Worm (Caenorhabditis elegans) whole organism, early embryonic: ENCODE measurements around the gene end-1.

Experiments used
- B0310.2 ChIP-seq: sonication (generic microtip); optimal IDR thresholded peaks from 2 replicates; lab custom pipeline; 2016; ENCODE audit warnings: mild to moderate bottlenecking, missing genetic modification characterization, missing compliant biosample characterization
- F13C5.2 ChIP-seq: sonication (generic microtip); optimal IDR thresholded peaks from 2 replicates; lab custom pipeline; 2017; ENCODE audit warnings: mild to moderate bottlenecking, missing genetic modification characterization, inconsistent platforms, missing compliant biosample characterization
- aly-1 ChIP-seq: sonication (generic microtip); optimal IDR thresholded peaks from 2 replicates; lab custom pipeline; 2016; ENCODE audit warnings: missing genetic modification characterization, missing compliant biosample characterization
- ama-1 ChIP-seq: fragments of 150-350 bp; optimal IDR thresholded peaks from 2 replicates; lab custom pipeline; 2014
- ceh-13 ChIP-seq: fragments of 200-800 bp; sonication (Bioruptor generic); optimal IDR thresholded peaks from 2 replicates; lab custom pipeline; 2018; ENCODE audit warnings: mild to moderate bottlenecking, missing genetic modification characterization, missing compliant biosample characterization
- ceh-36 ChIP-seq: sonication (generic microtip); optimal IDR thresholded peaks from 2 replicates; lab custom pipeline; 2016; ENCODE audit warnings: missing genetic modification characterization, inconsistent platforms, missing compliant biosample characterization
- ets-7 ChIP-seq: sonication (generic microtip); optimal IDR thresholded peaks from 2 replicates; lab custom pipeline; 2016; ENCODE audit warnings: missing genotype, missing genetic modification characterization, missing compliant biosample characterization
- flt-1 ChIP-seq: fragments of 200-800 bp; sonication (Bioruptor generic); IDR thresholded peaks from 2 replicates; pipeline ENCODE4 v1.3.6; 2022; ENCODE audit warnings: missing genetic modification characterization, missing compliant biosample characterization
- hmbx-1 ChIP-seq: sonication (generic microtip); optimal IDR thresholded peaks from 2 replicates; lab custom pipeline; 2016; ENCODE audit warnings: mild to moderate bottlenecking, missing genetic modification characterization, missing compliant biosample characterization
- hmg-4 ChIP-seq: fragments of 200-800 bp; sonication (Bioruptor generic); optimal IDR thresholded peaks from 2 replicates; lab custom pipeline; 2018; ENCODE audit warnings: mild to moderate bottlenecking, missing genetic modification characterization, missing compliant biosample characterization
- hnd-1 ChIP-seq: sonication (generic microtip); optimal IDR thresholded peaks from 2 replicates; lab custom pipeline; 2016; ENCODE audit warnings: missing genetic modification characterization, missing compliant biosample characterization
- pes-1 ChIP-seq: fragments of 200-800 bp; sonication (Bioruptor generic); IDR thresholded peaks from 2 replicates; pipeline ENCODE4 v1.3.6; 2022; ENCODE audit warnings: missing genetic modification reagents, missing genetic modification characterization, missing compliant biosample characterization
- scrt-1 ChIP-seq: fragments of 200-800 bp; sonication (Bioruptor generic); IDR thresholded peaks from 2 replicates; pipeline ENCODE4 v1.3.6; 2022; ENCODE audit warnings: missing genetic modification characterization, missing compliant biosample characterization
- sea-1 ChIP-seq: fragments of 200-800 bp; sonication (Bioruptor generic); conservative IDR thresholded peaks from 2 replicates; pipeline ENCODE4 v1.3.6; 2022; ENCODE audit warnings: missing genetic modification characterization, missing compliant biosample characterization
- tbx-11 ChIP-seq: fragments of 200-800 bp; sonication (Bioruptor generic); IDR thresholded peaks from 2 replicates; pipeline ENCODE4 v1.3.6; 2022; ENCODE audit warnings: missing genetic modification characterization, missing compliant biosample characterization
- tbx-37 ChIP-seq: fragments of 200-800 bp; sonication (Bioruptor generic); conservative IDR thresholded peaks from 2 replicates; pipeline ENCODE4 v1.3.6; 2022; ENCODE audit warnings: missing genetic modification reagents, missing genetic modification characterization, missing compliant biosample characterization
- tra-4 ChIP-seq: sonication (generic microtip); optimal IDR thresholded peaks from 2 replicates; lab custom pipeline; 2017; ENCODE audit warnings: missing genetic modification characterization, missing compliant biosample characterization

Gene end-1

DNA sequence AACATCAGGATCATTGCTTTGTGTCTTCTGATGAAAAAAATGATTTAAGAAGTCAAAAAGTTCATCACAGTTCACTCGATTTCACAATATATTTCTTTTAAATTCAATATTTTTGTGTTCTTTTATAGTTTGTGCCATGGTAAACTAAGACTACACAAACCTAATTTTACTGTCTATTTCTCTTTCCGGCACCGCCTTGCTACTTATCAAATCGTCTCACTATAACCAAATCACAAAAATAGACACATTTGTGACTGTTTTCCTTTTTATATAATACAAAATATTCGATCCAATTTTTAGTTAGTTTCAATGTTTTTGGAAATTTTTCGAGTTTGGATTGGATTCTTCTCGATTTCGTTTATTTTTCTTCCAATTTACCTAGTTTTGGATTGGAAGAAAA is 30.9 kb upstream of the end-1 start, which contains the start of gene swt-6:
TSS of gene swt-6 (plus strand) at position 301 of the 400 bp plus-strand sequence.
- TF ChIP-seq tra-4 (tag; lab: Kevin White, UChicago) (no peak), flt-1 (GFP tag; lab: Robert Waterston, UW) (no peak), tbx-11 (GFP tag; lab: Robert Waterston, UW) (no peak), ama-1 (lab: Kevin White, UChicago) (no peak), tbx-37 (GFP tag; lab: Robert Waterston, UW) (no peak)

DNA sequence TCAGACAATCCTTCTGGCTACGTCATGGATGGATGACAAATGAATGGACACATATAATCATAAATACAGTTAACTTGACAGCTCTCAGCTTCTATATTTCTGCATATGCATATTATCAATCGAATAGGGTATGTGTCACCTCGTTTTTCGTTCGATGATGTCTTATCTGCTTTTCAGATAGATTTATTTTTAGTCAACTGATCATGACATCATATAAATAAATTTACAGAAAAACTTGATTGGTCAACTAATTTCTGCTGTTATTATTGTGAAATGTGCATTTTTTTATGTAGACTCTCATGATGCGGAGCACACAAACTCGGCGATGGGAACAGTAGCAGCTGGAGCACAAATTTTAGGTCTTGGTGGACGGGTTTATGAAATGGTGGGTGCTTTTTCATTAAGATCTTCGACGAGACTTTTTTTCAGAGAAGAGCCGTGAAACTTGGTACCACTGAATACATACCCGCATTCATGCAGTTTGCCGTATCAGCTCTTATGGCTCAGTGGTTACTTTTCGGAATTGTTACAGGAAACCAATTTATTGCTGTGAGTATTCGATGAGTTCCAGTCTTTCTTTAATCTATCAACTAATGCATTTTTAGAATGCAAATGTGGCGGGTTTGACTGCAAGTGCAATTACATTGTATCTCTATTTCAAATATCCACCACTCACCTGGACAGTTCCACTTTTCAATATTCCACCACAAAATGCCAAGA is 29.4 kb upstream of the end-1 start:
- TF ChIP-seq sea-1 (GFP tag; lab: Robert Waterston, UW) (no peak), B0310.2 (no peak), hnd-1 (tag; lab: Kevin White, UChicago) (no peak), ama-1 (lab: Kevin White, UChicago) (no peak), hmg-4 (no peak), F13C5.2 (tag; lab: Kevin White, UChicago) (no peak), ceh-13 (GFP tag; lab: Kevin White, UChicago) (no peak), pes-1 (GFP tag; lab: Robert Waterston, UW) (no peak), tbx-11 (GFP tag; lab: Robert Waterston, UW) (no peak), aly-1 (tag; lab: Kevin White, UChicago) (no peak), hmbx-1 (tag; lab: Kevin White, UChicago) (no peak), ceh-36 (tag; lab: Kevin White, UChicago) (no peak), scrt-1 (GFP tag; lab: Robert Waterston, UW) (no peak), tra-4 (tag; lab: Kevin White, UChicago) (no peak), ets-7 (no peak), tbx-37 (GFP tag; lab: Robert Waterston, UW) (no peak), flt-1 (GFP tag; lab: Robert Waterston, UW) (no peak)

DNA sequence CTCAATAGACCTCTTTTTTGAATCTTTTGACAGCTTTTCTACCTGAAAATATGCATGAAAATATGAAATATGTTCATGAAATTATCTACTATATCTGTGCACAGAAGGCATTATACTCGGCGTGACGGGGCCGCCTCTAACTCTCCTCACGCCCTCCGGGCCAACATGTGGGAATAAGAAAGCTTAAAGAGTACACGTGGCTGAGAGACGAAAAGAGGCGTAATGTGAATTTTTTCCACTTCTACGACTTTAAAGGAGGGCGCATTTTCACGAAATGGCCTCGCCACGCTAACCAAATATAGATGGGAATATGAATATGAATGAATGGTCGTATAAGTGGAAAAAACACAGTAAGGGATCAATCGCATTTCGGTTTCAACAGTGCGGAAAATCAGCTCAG is 27.2 kb upstream of the end-1 start:
- no peak for TF ChIP-seq F13C5.2 (tag; lab: Kevin White, UChicago)
- TF ChIP-seq B0310.2: no peak
- TF ChIP-seq scrt-1 (GFP tag; lab: Robert Waterston, UW): no peak
- no peak for TF ChIP-seq ceh-36 (tag; lab: Kevin White, UChicago)
- no peak for TF ChIP-seq sea-1 (GFP tag; lab: Robert Waterston, UW)
- TF ChIP-seq ets-7: no peak
- no peak for TF ChIP-seq tbx-11 (GFP tag; lab: Robert Waterston, UW)
- TF ChIP-seq hnd-1 (tag; lab: Kevin White, UChicago): no peak
- TF ChIP-seq hmg-4: no peak
- no peak for TF ChIP-seq flt-1 (GFP tag; lab: Robert Waterston, UW)
- no peak for TF ChIP-seq pes-1 (GFP tag; lab: Robert Waterston, UW)

DNA sequence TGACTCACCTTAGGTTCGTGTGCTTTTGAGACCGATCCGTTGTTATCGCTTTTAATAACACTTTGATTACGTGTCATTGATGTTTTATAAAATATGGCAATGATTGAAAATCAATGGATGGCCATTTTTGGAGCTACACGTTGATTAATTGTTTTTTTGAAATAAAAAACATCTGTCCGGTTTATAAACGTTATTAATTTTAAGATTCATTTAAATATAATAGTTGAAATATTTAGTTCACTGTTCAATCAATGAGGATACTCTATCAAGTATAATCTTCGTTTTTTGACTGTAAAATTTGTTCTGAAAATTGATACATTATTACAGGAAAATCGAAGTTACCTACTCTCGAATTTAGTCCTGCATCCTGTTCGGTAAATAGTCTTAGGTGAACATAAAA is 26.7 kb upstream of the end-1 start, which contains the start of gene R10D12.10:
TSS of gene R10D12.10 (minus strand) at position 101 of the 400 bp plus-strand sequence.
- no peak for TF ChIP-seq tbx-37 (GFP tag; lab: Robert Waterston, UW)
- TF ChIP-seq tra-4 (tag; lab: Kevin White, UChicago): no peak
- TF ChIP-seq flt-1 (GFP tag; lab: Robert Waterston, UW): no peak

DNA sequence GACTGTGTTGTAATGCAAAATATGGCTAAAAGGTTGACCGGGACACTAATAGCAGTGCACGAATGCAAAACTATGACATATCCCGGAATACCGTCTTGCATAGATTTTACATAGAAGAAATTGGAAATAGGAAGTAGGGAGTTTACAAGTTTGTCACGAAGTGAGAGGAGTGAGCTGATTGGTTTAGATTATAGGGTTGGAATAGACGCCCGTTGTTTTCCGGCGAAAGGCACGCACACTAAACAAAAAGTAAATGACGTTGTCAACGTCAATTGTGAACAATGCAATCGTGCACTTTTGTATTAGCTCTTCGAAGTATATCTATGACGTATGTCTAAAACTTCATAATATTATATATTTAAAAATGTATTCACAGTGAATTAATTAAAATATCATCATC is 24.0 kb upstream of the end-1 start, which contains the start of gene srh-24:
TSS of gene srh-24 (minus strand) at position 101 of the 400 bp plus-strand sequence.
- no peak for TF ChIP-seq ets-7
- no peak for TF ChIP-seq flt-1 (GFP tag; lab: Robert Waterston, UW)
- no peak for TF ChIP-seq pes-1 (GFP tag; lab: Robert Waterston, UW)
- no peak for TF ChIP-seq B0310.2
- no peak for TF ChIP-seq hmg-4
- TF ChIP-seq sea-1 (GFP tag; lab: Robert Waterston, UW): no peak
- no peak for TF ChIP-seq scrt-1 (GFP tag; lab: Robert Waterston, UW)
- TF ChIP-seq tbx-11 (GFP tag; lab: Robert Waterston, UW): no peak
- TF ChIP-seq tra-4 (tag; lab: Kevin White, UChicago): no peak
- TF ChIP-seq hmbx-1 (tag; lab: Kevin White, UChicago): no peak
- TF ChIP-seq tbx-37 (GFP tag; lab: Robert Waterston, UW): no peak
- TF ChIP-seq F13C5.2 (tag; lab: Kevin White, UChicago): no peak
- TF ChIP-seq aly-1 (tag; lab: Kevin White, UChicago): no peak
- no peak for TF ChIP-seq hnd-1 (tag; lab: Kevin White, UChicago)
- TF ChIP-seq ceh-13 (GFP tag; lab: Kevin White, UChicago): no peak
- no peak for TF ChIP-seq ama-1 (lab: Kevin White, UChicago)
- no peak for TF ChIP-seq ceh-36 (tag; lab: Kevin White, UChicago)

DNA sequence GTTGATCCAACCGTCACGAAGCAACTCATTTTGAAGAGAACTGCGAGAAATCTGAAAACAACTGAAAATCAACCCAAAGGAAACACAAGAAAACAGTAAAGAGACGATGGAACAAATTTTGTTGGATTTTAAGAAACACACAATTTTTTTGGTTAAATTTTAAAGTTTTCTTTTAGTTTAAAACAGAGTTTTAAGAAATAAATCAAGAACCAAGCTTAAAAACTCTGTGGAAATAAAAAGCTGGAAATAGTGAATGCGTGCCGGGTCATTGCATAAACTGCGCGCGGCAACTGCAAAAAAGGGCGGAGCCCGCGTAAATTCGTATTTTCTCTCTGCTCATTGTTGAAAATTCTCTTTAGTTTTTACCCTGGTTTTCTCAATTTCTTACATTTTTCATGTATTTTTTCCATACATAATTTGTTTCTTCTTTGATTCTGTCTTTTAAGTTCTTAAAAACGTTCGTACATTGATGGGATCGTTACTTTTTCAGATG is 23.0 kb upstream of the end-1 start, which contains the start of the genes algn-13 and R10D12.13:
TSS of gene algn-13 (minus strand) at position 51 of the 493 bp plus-strand sequence.
TSS of gene R10D12.13 (plus strand) at position 491 of the 493 bp plus-strand sequence.
- TF ChIP-seq hmbx-1 (tag; lab: Kevin White, UChicago): peak; percentile 47
- peak; percentile 80; the same call in 1 of the 2 replicates for TF ChIP-seq tbx-11 (GFP tag; lab: Robert Waterston, UW)
- TF ChIP-seq B0310.2: peak; percentile 48
- peak; percentile 83 for TF ChIP-seq sea-1 (GFP tag; lab: Robert Waterston, UW)
- TF ChIP-seq tbx-37 (GFP tag; lab: Robert Waterston, UW): peak; percentile 73; the same call in 1 of the 2 replicates
- TF ChIP-seq flt-1 (GFP tag; lab: Robert Waterston, UW): peak; percentile 73
- TF ChIP-seq ets-7: peak; percentile 69
- TF ChIP-seq ceh-13 (GFP tag; lab: Kevin White, UChicago): peak; percentile 50
- peak; percentile 85 for TF ChIP-seq F13C5.2 (tag; lab: Kevin White, UChicago)
- no peak for TF ChIP-seq ama-1 (lab: Kevin White, UChicago)
- TF ChIP-seq hnd-1 (tag; lab: Kevin White, UChicago): peak; percentile 62
- TF ChIP-seq aly-1 (tag; lab: Kevin White, UChicago): peak; percentile 57
- peak; percentile 77 for TF ChIP-seq scrt-1 (GFP tag; lab: Robert Waterston, UW)
- peak; percentile 42 for TF ChIP-seq tra-4 (tag; lab: Kevin White, UChicago)
- peak; percentile 77 for TF ChIP-seq hmg-4
- TF ChIP-seq ceh-36 (tag; lab: Kevin White, UChicago): peak; percentile 60
- peak; percentile 89 for TF ChIP-seq pes-1 (GFP tag; lab: Robert Waterston, UW)
